Worm (Caenorhabditis elegans) whole organism, young adult: ENCODE data around the gene M116.5.
"Not testable (repeated sequence)": the region's sequence is repeated elsewhere in the genome, so short reads cannot be mapped to it uniquely, and the experiment has no call there.

Experiments used
- B0336.3 ChIP-seq: fragments of 200-800 bp; sonication (Bioruptor generic); IDR thresholded peaks from 2 replicates; pipeline ENCODE4 v1.3.6; 2022; ENCODE audit warnings: missing genetic modification characterization, missing compliant biosample characterization
- C17E4.6 ChIP-seq: fragments of 200-800 bp; sonication (Bioruptor generic); IDR thresholded peaks from 2 replicates; pipeline ENCODE4 v1.3.6; 2022; ENCODE audit warnings: missing genetic modification reagents, missing genetic modification characterization, missing compliant biosample characterization
- F55B11.4 ChIP-seq: sonication (generic microtip); optimal IDR thresholded peaks from 2 replicates; lab custom pipeline; 2016; ENCODE audit warnings: missing compliant biosample characterization, missing genetic modification characterization, borderline replicate concordance; ENCODE audit not compliant: insufficient read depth
- K11D2.4 ChIP-seq: fragments of 200-800 bp; sonication (Bioruptor generic); IDR thresholded peaks from 2 replicates; pipeline ENCODE4 v1.3.6; 2022; ENCODE audit warnings: missing genetic modification reagents, missing genetic modification characterization, missing compliant biosample characterization
- T07F8.4 ChIP-seq: sonication (generic microtip); optimal IDR thresholded peaks from 2 replicates; lab custom pipeline; 2016; ENCODE audit warnings: mild to moderate bottlenecking, missing genetic modification characterization, moderate library complexity, missing compliant biosample characterization
- Y53F4B.3 ChIP-seq: fragments of 200-800 bp; sonication (Bioruptor generic); IDR thresholded peaks from 2 replicates; pipeline ENCODE4 v1.3.6; 2022; ENCODE audit warnings: missing genetic modification reagents, missing genetic modification characterization, missing compliant biosample characterization
- Y79H2A.3 ChIP-seq: fragments of 200-800 bp; sonication (Bioruptor generic); conservative IDR thresholded peaks from 2 replicates; pipeline ENCODE4 v1.3.6; 2022; ENCODE audit warnings: missing genetic modification reagents, missing genetic modification characterization, missing compliant biosample characterization
- aptf-3 ChIP-seq: fragments of 200-800 bp; sonication (Bioruptor generic); IDR thresholded peaks from 2 replicates; pipeline ENCODE4 v1.3.6; 2022; ENCODE audit warnings: missing genetic modification characterization, missing compliant biosample characterization
- attf-3 ChIP-seq: fragments of 200-800 bp; sonication (Bioruptor generic); conservative IDR thresholded peaks from 2 replicates; pipeline ENCODE4 v1.3.6; 2022; ENCODE audit warnings: missing genetic modification reagents, missing genetic modification characterization, missing compliant biosample characterization
- attf-6 ChIP-seq: fragments of 200-800 bp; sonication (Bioruptor generic); IDR thresholded peaks from 2 replicates; pipeline ENCODE4 v1.3.6; 2022; ENCODE audit warnings: missing genetic modification reagents, missing genetic modification characterization, missing compliant biosample characterization
- die-1 ChIP-seq: sonication (generic microtip); optimal IDR thresholded peaks from 2 replicates; lab custom pipeline; 2016; ENCODE audit warnings: missing genotype, mild to moderate bottlenecking, missing genetic modification characterization, missing compliant biosample characterization
- dox-1 ChIP-seq: fragments of 200-800 bp; sonication (Bioruptor generic); IDR thresholded peaks from 2 replicates; pipeline ENCODE4 v1.3.6; 2022; ENCODE audit warnings: missing genetic modification reagents, missing genetic modification characterization, missing compliant biosample characterization
- dpff-1 ChIP-seq: sonication (generic microtip); optimal IDR thresholded peaks from 2 replicates; lab custom pipeline; 2017; ENCODE audit warnings: mild to moderate bottlenecking, missing genetic modification characterization, missing compliant biosample characterization
- efl-1 ChIP-seq: fragments of 150-350 bp; optimal IDR thresholded peaks from 2 replicates; lab custom pipeline; 2014; ENCODE audit warnings: missing biosample characterization, missing genetic modification reagents, missing genetic modification characterization
- egl-44 ChIP-seq: fragments of 200-800 bp; sonication (Bioruptor generic); IDR thresholded peaks from 2 replicates; pipeline ENCODE4 v1.3.6; 2022; ENCODE audit warnings: missing genetic modification reagents, missing genetic modification characterization, missing compliant biosample characterization
- ekl-4 ChIP-seq: fragments of 200-800 bp; sonication (Bioruptor generic); IDR thresholded peaks from 2 replicates; pipeline ENCODE4 v1.3.6; 2022; ENCODE audit warnings: missing genetic modification reagents, missing genetic modification characterization, missing compliant biosample characterization
- ets-4 ChIP-seq: fragments of 200-800 bp; sonication (Bioruptor generic); optimal IDR thresholded peaks from 2 replicates; lab custom pipeline; 2018; ENCODE audit warnings: mild to moderate bottlenecking, missing genetic modification characterization, missing compliant biosample characterization
- him-1 ChIP-seq: sonication (generic microtip); optimal IDR thresholded peaks from 2 replicates; lab custom pipeline; 2016; ENCODE audit warnings: missing genotype, missing genetic modification reagents, missing genetic modification characterization, missing compliant biosample characterization
- hlh-26 ChIP-seq: fragments of 200-800 bp; sonication (Bioruptor generic); conservative IDR thresholded peaks from 2 replicates; pipeline ENCODE4 v1.3.6; 2022; ENCODE audit warnings: missing genetic modification reagents, missing genetic modification characterization, missing compliant biosample characterization
- lag-1 ChIP-seq: fragments of 200-800 bp; sonication (Bioruptor generic); IDR thresholded peaks from 2 replicates; pipeline ENCODE4 v1.3.6; 2022; ENCODE audit warnings: missing genetic modification reagents, missing genetic modification characterization, missing compliant biosample characterization
- mes-4 ChIP-seq: sonication (generic microtip); optimal IDR thresholded peaks from 2 replicates; lab custom pipeline; 2016; ENCODE audit warnings: missing genotype, missing genetic modification characterization, missing compliant biosample characterization
- nfyb-1 ChIP-seq: fragments of 200-800 bp; sonication (Bioruptor generic); IDR thresholded peaks from 2 replicates; pipeline ENCODE4 v1.3.6; 2022; ENCODE audit warnings: missing genetic modification reagents, missing genetic modification characterization, missing compliant biosample characterization
- rpc-1 ChIP-seq, 2 experiments: fragments of 150-350 bp in 1 of 2; sonication (generic microtip) in 1 of 2; optimal IDR thresholded peaks; 2 replicates each; lab custom pipeline; 2014 to 2018; ENCODE audit warnings: missing biosample characterization in 1 of 2, missing genetic modification characterization in 1 of 2, missing genetic modification reagents in 1 of 2, missing genotype in 1 of 2
- snpc-4 ChIP-seq, 5 experiments: fragments of 150-350 bp in 1 of 5; sonication (generic microtip) in 4 of 5; optimal IDR thresholded peaks; 2 replicates each; lab custom pipeline; 2014 to 2018; ENCODE audit warnings: missing genetic modification characterization in 5 of 5, missing biosample characterization in 3 of 5, antibody characterized with exemption in 2 of 5, mild to moderate bottlenecking in 2 of 5, missing compliant biosample characterization in 2 of 5, missing genotype in 2 of 5, moderate library complexity in 2 of 5, missing genetic modification reagents in 1 of 5
- unc-130 ChIP-seq: sonication (generic microtip); optimal IDR thresholded peaks from 2 replicates; lab custom pipeline; 2016; ENCODE audit warnings: missing genetic modification reagents, missing genetic modification characterization, missing compliant biosample characterization
- unc-62 ChIP-seq: fragments of 150-350 bp; optimal IDR thresholded peaks from 2 replicates; lab custom pipeline; 2014; ENCODE audit warnings: missing biosample characterization, missing genetic modification reagents, missing genetic modification characterization
- zfh-2 ChIP-seq: fragments of 200-800 bp; sonication (Bioruptor generic); conservative IDR thresholded peaks from 2 replicates; pipeline ENCODE4 v1.3.6; 2022; ENCODE audit warnings: missing genetic modification reagents, missing genetic modification characterization, missing compliant biosample characterization
- zim-3 ChIP-seq: sonication (generic microtip); optimal IDR thresholded peaks from 2 replicates; lab custom pipeline; 2017; ENCODE audit warnings: mild to moderate bottlenecking, missing genetic modification characterization, moderate library complexity, missing compliant biosample characterization
- ztf-18 ChIP-seq: sonication (generic microtip); optimal IDR thresholded peaks from 2 replicates; lab custom pipeline; 2016; ENCODE audit warnings: missing genotype, mild to moderate bottlenecking, missing genetic modification characterization, missing compliant biosample characterization
- ztf-22 ChIP-seq: fragments of 200-800 bp; sonication (Bioruptor generic); optimal IDR thresholded peaks from 2 replicates; lab custom pipeline; 2018; ENCODE audit warnings: mild to moderate bottlenecking, missing genetic modification characterization, moderate library complexity, missing compliant biosample characterization
- ztf-25 ChIP-seq: fragments of 200-800 bp; sonication (Bioruptor generic); IDR thresholded peaks from 2 replicates; pipeline ENCODE4 v1.3.6; 2022; ENCODE audit warnings: missing genetic modification reagents, missing genetic modification characterization, missing compliant biosample characterization

M116.5 gene

DNA sequence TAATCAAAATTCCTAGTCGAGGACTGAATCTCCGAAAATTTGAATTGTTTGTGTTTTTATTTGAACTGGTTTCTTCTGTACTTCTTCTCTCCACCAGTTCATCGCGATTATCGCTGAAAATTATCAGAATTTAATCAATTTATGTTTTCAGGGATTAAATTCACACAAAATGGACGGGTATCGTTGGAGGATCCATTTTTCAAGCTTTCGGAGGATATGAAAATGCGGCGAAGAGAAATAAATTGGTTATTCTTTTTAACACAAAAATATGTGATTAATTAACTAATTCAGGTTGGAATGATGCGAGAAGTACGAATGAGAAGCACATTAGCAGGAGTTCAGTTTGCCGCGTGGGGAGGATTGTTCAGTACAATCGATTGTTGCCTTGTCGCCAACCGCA lies 24.5 kb downstream of the M116.5 start, which contains the start of gene timm-17B.2:
Gene timm-17B.2 (plus strand): TSS at position 301 of the 400 bp plus-strand sequence.
- TF ChIP-seq snpc-4 (GFP tag; optimal IDR thresholded peaks at IDR 0.05; lab: Kevin White, UChicago), result no peak
- no peak for TF ChIP-seq snpc-4 (tag; optimal IDR thresholded peaks at IDR 0.05; lab: Kevin White, UChicago)
- no peak for TF ChIP-seq Y53F4B.3 (GFP tag; lab: Robert Waterston, UW)
- no peak for TF ChIP-seq unc-130
- TF ChIP-seq efl-1 (GFP tag; lab: Kevin White, UChicago), result no peak
- TF ChIP-seq C17E4.6 (GFP tag; lab: Robert Waterston, UW), result no peak
- TF ChIP-seq rpc-1 (optimal IDR thresholded peaks at IDR 0.05; lab: Kevin White, UChicago), result no peak
- TF ChIP-seq rpc-1 (tag; optimal IDR thresholded peaks at IDR 0.05; lab: Kevin White, UChicago), result no peak
- no peak for TF ChIP-seq Y79H2A.3

DNA sequence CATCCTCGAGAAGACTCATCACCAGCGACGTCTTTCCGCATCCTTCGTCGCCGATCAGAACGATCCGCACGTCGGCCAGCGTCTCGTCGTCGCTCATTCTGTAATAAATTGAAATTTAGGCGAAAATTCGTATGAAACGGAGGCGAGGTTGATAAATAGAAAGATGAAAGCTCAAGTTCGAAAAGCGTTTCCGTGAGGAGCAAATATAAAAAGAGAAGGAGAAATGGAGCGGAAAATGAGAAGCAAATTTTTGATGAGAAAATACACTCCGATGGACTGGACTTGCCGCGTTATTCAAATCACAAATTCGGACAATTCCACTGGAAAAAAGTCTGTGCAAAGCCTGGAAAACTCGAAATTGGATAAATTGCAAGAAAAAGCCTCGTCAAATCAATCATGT lies 26.8 kb downstream of the M116.5 start, which contains the start of gene D2096.11:
Gene D2096.11 (minus strand): TSS at position 101 of the 400 bp plus-strand sequence.
- no peak for TF ChIP-seq zim-3
- TF ChIP-seq hlh-26 (GFP tag; lab: Robert Waterston, UW), result no peak
- no peak for TF ChIP-seq die-1 (tag; lab: Kevin White, UChicago)
- TF ChIP-seq ztf-22 (GFP tag; lab: Kevin White, UChicago), result no peak

ce11 chrIV:8389139-8389538 lies 31.7 kb downstream of the M116.5 start, which contains the start of gene D2096.10:
D2096.10 (minus strand) TSS chrIV:8389239.
- TF ChIP-seq nfyb-1 (GFP tag; lab: Robert Waterston, UW); K11D2.4 (GFP tag; lab: Robert Waterston, UW); ets-4 (GFP tag; lab: Kevin White, UChicago): not testable (repeated sequence)

ce11 chrIV:8385662-8386061 lies 35.2 kb downstream of the M116.5 start:
- TF ChIP-seq mes-4 (tag; lab: Kevin White, UChicago), result no peak
- TF ChIP-seq T07F8.4 (tag; lab: Kevin White, UChicago), result no peak
- no peak for TF ChIP-seq Y53F4B.3 (GFP tag; lab: Robert Waterston, UW)

- no peak for TF ChIP-seq ztf-18 (tag; lab: Kevin White, UChicago)
- TF ChIP-seq zfh-2 (GFP tag; lab: Robert Waterston, UW), result no peak
- TF ChIP-seq aptf-3 (GFP tag; lab: Robert Waterston, UW), result no peak
- TF ChIP-seq mes-4 (tag; lab: Kevin White, UChicago), result no peak
- TF ChIP-seq attf-6 (GFP tag; lab: Robert Waterston, UW), result no peak
- no peak for TF ChIP-seq him-1 (tag; lab: Kevin White, UChicago)
- TF ChIP-seq snpc-4 (GFP tag; optimal IDR thresholded peaks at IDR 0.05; lab: Kevin White, UChicago), result no peak
- TF ChIP-seq snpc-4 (tag; optimal IDR thresholded peaks at IDR 0.05; lab: Kevin White, UChicago), result no peak
- no peak for TF ChIP-seq attf-3
- TF ChIP-seq unc-62, result no peak
- TF ChIP-seq egl-44 (GFP tag; lab: Robert Waterston, UW), result no peak
- no peak for TF ChIP-seq hlh-26 (GFP tag; lab: Robert Waterston, UW)
- no peak for TF ChIP-seq efl-1 (GFP tag; lab: Kevin White, UChicago)
- TF ChIP-seq F55B11.4 (tag; lab: Kevin White, UChicago), result no peak
- TF ChIP-seq ztf-25 (GFP tag; lab: Robert Waterston, UW), result no peak
- no peak for TF ChIP-seq ztf-22 (GFP tag; lab: Kevin White, UChicago)
- no peak for TF ChIP-seq zim-3
- no peak for TF ChIP-seq B0336.3 (GFP tag; lab: Robert Waterston, UW)
Observed at ce11 chrIV:8384737-8385136, 36.1 kb downstream of the M116.5 start.

- TF ChIP-seq lag-1 (GFP tag; lab: Robert Waterston, UW) (no peak), ekl-4 (GFP tag; lab: Robert Waterston, UW) (no peak), dpff-1 (tag; lab: Kevin White, UChicago) (no peak), dox-1 (GFP tag; lab: Robert Waterston, UW) (no peak)
Observed at ce11 chrIV:8382695-8383094, 38.2 kb downstream of the M116.5 start, which contains the start of gene D2096.9. D2096.9 (minus strand) TSS chrIV:8382795.
